Fruit fly (Drosophila melanogaster) whole organism, embryonic: ENCODE measurements around the gene crq.

Source experiments
- Asciz ChIP-seq: fragments of 200-800 bp; sonication (Bioruptor generic); optimal IDR thresholded peaks from 2 replicates; lab custom pipeline; 2017; ENCODE audit warnings: missing biosample characterization, mild to moderate bottlenecking, missing genetic modification characterization, missing genetic modification reagents
- Atf6 ChIP-seq: fragments of 200-800 bp; sonication (Bioruptor generic); IDR thresholded peaks from 2 replicates; pipeline ENCODE4 v1.3.6; 2022; ENCODE audit warnings: missing biosample characterization, missing genetic modification characterization
- CG11247 ChIP-seq: fragments of 200-800 bp; sonication (Bioruptor generic); IDR thresholded peaks from 2 replicates; pipeline ENCODE4 v1.3.6; 2022; ENCODE audit warnings: missing biosample characterization, missing genetic modification characterization
- CG12942 ChIP-seq: fragments of 200-800 bp; sonication (Bioruptor generic); optimal IDR thresholded peaks from 3 replicates; lab custom pipeline; 2016; ENCODE audit warnings: missing biosample characterization, missing genetic modification characterization
- CG13894 ChIP-seq: fragments of 200-800 bp; sonication (Bioruptor generic); optimal IDR thresholded peaks from 3 replicates; lab custom pipeline; 2018; ENCODE audit warnings: missing biosample characterization, mild to moderate bottlenecking, missing genetic modification characterization, moderate library complexity
- CG16813 ChIP-seq: fragments of 200-800 bp; sonication (Bioruptor generic); IDR thresholded peaks from 3 replicates; pipeline ENCODE4 v1.3.6; 2022; ENCODE audit warnings: missing biosample characterization, missing genetic modification characterization; ENCODE audit not compliant: partially characterized antibody
- CG17359 ChIP-seq: fragments of 200-800 bp; sonication (Bioruptor generic); optimal IDR thresholded peaks from 3 replicates; lab custom pipeline; 2018; ENCODE audit warnings: missing biosample characterization, mild to moderate bottlenecking, missing genetic modification characterization, moderate library complexity
- CG32532 ChIP-seq: fragments of 200-800 bp; sonication (Bioruptor generic); IDR thresholded peaks from 2 replicates; pipeline ENCODE4 v1.3.6; 2022; ENCODE audit warnings: missing biosample characterization, missing genetic modification characterization
- CG33557 ChIP-seq: fragments of 200-800 bp; sonication (Bioruptor generic); optimal IDR thresholded peaks from 2 replicates; lab custom pipeline; 2019; ENCODE audit warnings: missing biosample characterization, mild to moderate bottlenecking, missing genetic modification characterization, moderate library complexity
- CG4360 ChIP-seq: fragments of 200-800 bp; sonication (Bioruptor generic); IDR thresholded peaks from 2 replicates; pipeline ENCODE4 v1.3.6; 2022; ENCODE audit warnings: missing biosample characterization, missing genetic modification characterization
- CG5245 ChIP-seq: fragments of 200-800 bp; sonication (Bioruptor generic); optimal IDR thresholded peaks from 3 replicates; lab custom pipeline; 2016; ENCODE audit warnings: missing biosample characterization, missing genetic modification characterization
- CG6254 ChIP-seq: fragments of 200-800 bp; sonication (Bioruptor generic); optimal IDR thresholded peaks from 3 replicates; lab custom pipeline; 2017; ENCODE audit warnings: mild to moderate bottlenecking, missing biosample characterization, missing genetic modification reagents, missing genetic modification characterization
- CG7745 ChIP-seq: fragments of 200-800 bp; sonication (Bioruptor generic); optimal IDR thresholded peaks from 2 replicates; lab custom pipeline; 2018; ENCODE audit warnings: missing biosample characterization, mild to moderate bottlenecking, missing genetic modification characterization, moderate library complexity
- CG7786 ChIP-seq: fragments of 200-800 bp; sonication (Bioruptor generic); optimal IDR thresholded peaks from 2 replicates; lab custom pipeline; 2016; ENCODE audit warnings: missing biosample characterization, missing genetic modification characterization
- CG8478 ChIP-seq: fragments of >200 bp; optimal IDR thresholded peaks from 2 replicates; lab custom pipeline; 2018
- D ChIP-seq, 2 experiments: fragments of 200-800 bp in 1 of 2; fragments of >200 bp in 1 of 2; sonication (Bioruptor generic) in 1 of 2; optimal IDR thresholded peaks; 2 replicates in 1 of 2; 3 replicates in 1 of 2; lab custom pipeline; 2017; ENCODE audit warnings: mild to moderate bottlenecking in 1 of 2, missing biosample characterization in 1 of 2, missing genetic modification characterization in 1 of 2, missing genetic modification reagents in 1 of 2
- Dek ChIP-seq: fragments of 200-800 bp; sonication (Bioruptor generic); optimal IDR thresholded peaks from 3 replicates; lab custom pipeline; 2019; ENCODE audit warnings: missing biosample characterization, mild to moderate bottlenecking, missing genetic modification characterization, moderate library complexity
- Doc3 ChIP-seq: fragments of 200-800 bp; sonication (Bioruptor generic); IDR thresholded peaks from 3 replicates; pipeline ENCODE4 v1.3.6; 2022; ENCODE audit warnings: missing biosample characterization, missing genetic modification characterization; ENCODE audit not compliant: partially characterized antibody
- H15 ChIP-seq: fragments of 200-800 bp; sonication (Bioruptor generic); IDR thresholded peaks from 3 replicates; pipeline ENCODE4 v1.3.6; 2022; ENCODE audit warnings: missing biosample characterization, missing genetic modification characterization
- Max ChIP-seq: fragments of 200-800 bp; sonication (Bioruptor generic); optimal IDR thresholded peaks from 2 replicates; lab custom pipeline; 2016; ENCODE audit warnings: missing biosample characterization, mild to moderate bottlenecking, missing genetic modification characterization
- Med ChIP-seq: fragments of 200-800 bp; sonication (Bioruptor generic); peaks from one replicate; lab custom pipeline; 2016; ENCODE audit warnings: missing biosample characterization, missing genetic modification characterization, mild to moderate bottlenecking, inconsistent platforms, moderate library complexity
- Myb ChIP-seq: fragments of 200-800 bp; sonication (Bioruptor generic); optimal IDR thresholded peaks from 2 replicates; lab custom pipeline; 2016; ENCODE audit warnings: missing biosample characterization, missing genetic modification characterization
- NfI ChIP-seq: fragments of 200-800 bp; sonication (Bioruptor generic); optimal IDR thresholded peaks from 3 replicates; lab custom pipeline; 2018; ENCODE audit warnings: missing biosample characterization, mild to moderate bottlenecking, missing genetic modification characterization, moderate library complexity
- Optix ChIP-seq: fragments of 200-800 bp; sonication (Bioruptor generic); IDR thresholded peaks from 3 replicates; pipeline ENCODE4 v1.3.6; 2022; ENCODE audit warnings: missing biosample characterization, missing genetic modification characterization
- Rx ChIP-seq: fragments of 200-800 bp; sonication (Bioruptor generic); IDR thresholded peaks from 2 replicates; pipeline ENCODE4 v1.3.6; 2022; ENCODE audit warnings: missing biosample characterization, missing genetic modification characterization
- Trl ChIP-seq, 3 experiments: fragments of >200 bp in 2 of 3; fragments of 200-800 bp in 1 of 3; sonication (Bioruptor generic) in 1 of 3; optimal IDR thresholded peaks; 2 replicates in 1 of 3; 3 replicates in 2 of 3; lab custom pipeline; 2016 to 2017; ENCODE audit warnings: missing biosample characterization in 1 of 3, missing genetic modification characterization in 1 of 3
- YL-1 ChIP-seq: fragments of 200-800 bp; sonication (Bioruptor generic); optimal IDR thresholded peaks from 3 replicates; lab custom pipeline; 2017; ENCODE audit warnings: missing biosample characterization, mild to moderate bottlenecking, missing genetic modification characterization
- ara ChIP-seq: fragments of 200-800 bp; sonication (Bioruptor generic); IDR thresholded peaks from 2 replicates; pipeline ENCODE4 v1.3.6; 2022; ENCODE audit warnings: missing biosample characterization, missing genetic modification characterization
- bcd ChIP-seq: fragments of 200-800 bp; sonication (Bioruptor generic); optimal IDR thresholded peaks from 2 replicates; lab custom pipeline; 2017; ENCODE audit warnings: missing biosample characterization, mild to moderate bottlenecking, missing genetic modification characterization
- bowl ChIP-seq: fragments of 200-800 bp; sonication (Bioruptor generic); IDR thresholded peaks from 2 replicates; pipeline ENCODE4 v1.3.6; 2022; ENCODE audit warnings: missing biosample characterization, missing genetic modification characterization
- br ChIP-seq: fragments of >200 bp; optimal IDR thresholded peaks from 2 replicates; lab custom pipeline; 2017
- bsh ChIP-seq, 2 experiments: fragments of 200-800 bp; sonication (Bioruptor generic); optimal IDR thresholded peaks; 2 replicates each; lab custom pipeline; 2017 to 2018; ENCODE audit warnings: mild to moderate bottlenecking in 2 of 2, missing biosample characterization in 2 of 2, missing genetic modification characterization in 2 of 2, moderate library complexity in 1 of 2
- eve ChIP-seq, 2 experiments: fragments of >200 bp; optimal IDR thresholded peaks; 2 replicates each; lab custom pipeline; 2017; ENCODE audit warnings: missing biosample characterization in 2 of 2, missing genetic modification characterization in 2 of 2
- ewg ChIP-seq: fragments of 200-800 bp; sonication (Bioruptor generic); optimal IDR thresholded peaks from 3 replicates; lab custom pipeline; 2017; ENCODE audit warnings: mild to moderate bottlenecking, missing biosample characterization, missing genetic modification reagents, missing genetic modification characterization
- exex ChIP-seq: fragments of 200-800 bp; sonication (Bioruptor generic); optimal IDR thresholded peaks from 4 replicates; lab custom pipeline; 2018; ENCODE audit warnings: missing biosample characterization, mild to moderate bottlenecking, missing genetic modification characterization, moderate library complexity
- grn ChIP-seq: fragments of 200-800 bp; sonication (Bioruptor generic); optimal IDR thresholded peaks from 3 replicates; lab custom pipeline; 2017; ENCODE audit warnings: missing biosample characterization, missing genetic modification characterization
- her ChIP-seq: fragments of 200-800 bp; sonication (Bioruptor generic); optimal IDR thresholded peaks from 2 replicates; lab custom pipeline; 2016; ENCODE audit warnings: missing biosample characterization, missing genetic modification characterization
- lmd ChIP-seq: fragments of 200-800 bp; sonication (Bioruptor generic); IDR thresholded peaks from 2 replicates; pipeline ENCODE4 v1.3.6; 2022; ENCODE audit warnings: missing biosample characterization, missing genetic modification characterization
- psq ChIP-seq: fragments of 200-800 bp; sonication (Bioruptor generic); optimal IDR thresholded peaks from 2 replicates; lab custom pipeline; 2017; ENCODE audit warnings: missing biosample characterization, missing genetic modification characterization
- run ChIP-seq: fragments of 200-800 bp; sonication (Bioruptor generic); optimal IDR thresholded peaks from 3 replicates; lab custom pipeline; 2018; ENCODE audit warnings: missing biosample characterization, mild to moderate bottlenecking, missing genetic modification characterization
- salm ChIP-seq: fragments of 200-800 bp; sonication (Bioruptor generic); optimal IDR thresholded peaks from 2 replicates; lab custom pipeline; 2018; ENCODE audit warnings: missing biosample characterization, mild to moderate bottlenecking, missing genetic modification characterization
- slbo ChIP-seq: fragments of 200-800 bp; sonication (Bioruptor generic); IDR thresholded peaks from 2 replicates; pipeline ENCODE4 v1.3.6; 2022; ENCODE audit warnings: missing biosample characterization, missing genetic modification characterization
- stwl ChIP-seq: fragments of 200-800 bp; sonication (Bioruptor generic); optimal IDR thresholded peaks from 3 replicates; lab custom pipeline; 2018; ENCODE audit warnings: missing biosample characterization, mild to moderate bottlenecking, missing genetic modification characterization, moderate library complexity
- sug ChIP-seq: fragments of 200-800 bp; optimal IDR thresholded peaks from 2 replicates; lab custom pipeline; 2019; ENCODE audit warnings: missing biosample characterization, mild to moderate bottlenecking, missing genetic modification characterization, moderate library complexity
- tap ChIP-seq: fragments of 200-800 bp; optimal IDR thresholded peaks from 3 replicates; lab custom pipeline; 2019; ENCODE audit warnings: missing biosample characterization, mild to moderate bottlenecking, missing genetic modification characterization, moderate library complexity
- unc-4 ChIP-seq: fragments of 200-800 bp; sonication (Bioruptor generic); IDR thresholded peaks from 2 replicates; pipeline ENCODE4 v1.3.6; 2022; ENCODE audit warnings: missing biosample characterization, missing genetic modification characterization; ENCODE audit not compliant: partially characterized antibody
- unpg ChIP-seq: fragments of 200-800 bp; sonication (Bioruptor generic); optimal IDR thresholded peaks from 3 replicates; lab custom pipeline; 2018; ENCODE audit warnings: missing biosample characterization, mild to moderate bottlenecking, missing genetic modification characterization, moderate library complexity
- vfl ChIP-seq: fragments of 200-800 bp; sonication (Bioruptor generic); optimal IDR thresholded peaks from 2 replicates; lab custom pipeline; 2016; ENCODE audit warnings: missing biosample characterization, missing genetic modification characterization
- vvl ChIP-seq: fragments of 200-800 bp; sonication (Bioruptor generic); IDR thresholded peaks from 2 replicates; pipeline ENCODE4 v1.3.6; 2022; ENCODE audit warnings: missing biosample characterization, missing genetic modification characterization

Gene crq

dm6 chr2L:497657-498473 lies 45.0 kb upstream of the crq start (continued):
- TF ChIP-seq CG7786 (no peak), CG8478 (no peak), unpg (GFP tag; lab: Kevin White, UChicago) (no peak), CG4360 (GFP tag; lab: Robert Waterston, UW) (no peak), run (no peak), unc-4 (GFP tag; lab: Robert Waterston, UW) (no peak), CG11247 (GFP tag; lab: Robert Waterston, UW) (no peak), CG13894 (tag; lab: Kevin White, UChicago) (no peak), ara (GFP tag; lab: Robert Waterston, UW) (no peak), YL-1 (GFP tag; lab: Kevin White, UChicago) (no peak), CG7745 (tag; lab: Kevin White, UChicago) (peak; percentile 75), CG17359 (no peak), CG12942 (no peak), bcd (GFP tag; lab: Kevin White, UChicago) (peak; percentile 1), Atf6 (GFP tag; lab: Robert Waterston, UW) (no peak), bowl (no peak), her (no peak), psq (GFP tag; lab: Kevin White, UChicago) (no peak), bsh (GFP tag; optimal IDR thresholded peaks at IDR 0.05; lab: Kevin White, UChicago) (no peak), D (optimal IDR thresholded peaks at IDR 0.05; lab: Kevin White, UChicago) (no peak), D (GFP tag; optimal IDR thresholded peaks at IDR 0.05; lab: Kevin White, UChicago) (no peak), stwl (tag; lab: Kevin White, UChicago) (peak; percentile 68), CG16813 (GFP tag; lab: Robert Waterston, UW) (no peak), grn (peak; percentile 92), Asciz (GFP tag; lab: Kevin White, UChicago) (no peak), br (lab: Kevin White, UChicago) (no peak), slbo (GFP tag; lab: Robert Waterston, UW) (peak; percentile 37), sug (tag; lab: Kevin White, UChicago) (peak; percentile 31), vvl (GFP tag; lab: Robert Waterston, UW) (0 out of 2 replicates have a peak, but pooled peaks have one; percentile 11), CG32532 (GFP tag; lab: Robert Waterston, UW) (no peak), ewg (no peak), Optix (GFP tag; lab: Robert Waterston, UW) (0 out of 3 replicates have a peak, but pooled peaks have one; percentile 23), tap (tag; lab: Kevin White, UChicago) (no peak), Dek (tag; lab: Kevin White, UChicago) (no peak), CG6254 (GFP tag; lab: Kevin White, UChicago) (no peak), eve (GFP tag; optimal IDR thresholded peaks at IDR 0.05; lab: Kevin White, UChicago) (peak in 1 of 2 experiments; percentile 38), Trl (optimal IDR thresholded peaks at IDR 0.05; lab: Kevin White, UChicago) (no peak), Trl (GFP tag; optimal IDR thresholded peaks at IDR 0.05; lab: Kevin White, UChicago) (no peak), lmd (GFP tag; lab: Robert Waterston, UW) (0 out of 2 replicates have a peak, but pooled peaks have one; percentile 7), H15 (GFP tag; lab: Robert Waterston, UW) (no peak), Myb (GFP tag; lab: Kevin White, UChicago) (no peak), Med (GFP tag; lab: Kevin White, UChicago) (peak; percentile 64), NfI (no peak), vfl (GFP tag; lab: Kevin White, UChicago) (no peak), salm (tag; lab: Kevin White, UChicago) (no peak), CG33557 (GFP tag; lab: Kevin White, UChicago) (no peak), Rx (no peak), Max (GFP tag; lab: Kevin White, UChicago) (no peak), exex (tag; lab: Kevin White, UChicago) (peak; percentile 96), CG5245 (GFP tag; lab: Kevin White, UChicago) (no peak), Doc3 (no peak)
